Worm (Caenorhabditis elegans) whole organism, late embryonic: Measurements from ENCODE around the gene F43C11.16.

Source experiments
- F13H6.1 ChIP-seq: sonication (generic microtip); optimal IDR thresholded peaks from 2 replicates; lab custom pipeline; 2016; ENCODE audit warnings: missing genetic modification characterization, missing compliant biosample characterization
- K09A11.1 ChIP-seq: sonication (generic microtip); optimal IDR thresholded peaks from 2 replicates; lab custom pipeline; 2017; ENCODE audit warnings: antibody characterized with exemption, mild to moderate bottlenecking, missing genetic modification characterization, missing compliant biosample characterization; ENCODE audit not compliant: insufficient read depth
- T23F11.4 ChIP-seq: fragments of 200-800 bp; sonication (Bioruptor generic); optimal IDR thresholded peaks from 2 replicates; lab custom pipeline; 2018; ENCODE audit warnings: mild to moderate bottlenecking, missing genetic modification characterization, missing compliant biosample characterization
- Y22D7AL.16 ChIP-seq: sonication (generic microtip); optimal IDR thresholded peaks from 2 replicates; lab custom pipeline; 2016; ENCODE audit warnings: missing genetic modification characterization, missing compliant biosample characterization
- ahr-1 ChIP-seq: sonication (generic microtip); optimal IDR thresholded peaks from 2 replicates; lab custom pipeline; 2016; ENCODE audit warnings: missing genetic modification characterization, missing compliant biosample characterization
- ama-1 ChIP-seq: fragments of 150-350 bp; optimal IDR thresholded peaks from 2 replicates; lab custom pipeline; 2014
- ceh-18 ChIP-seq: sonication (generic microtip); optimal IDR thresholded peaks from 2 replicates; lab custom pipeline; 2016; ENCODE audit warnings: missing genetic modification characterization, missing compliant biosample characterization
- ceh-19 ChIP-seq: fragments of 200-800 bp; sonication (Bioruptor generic); optimal IDR thresholded peaks from 2 replicates; lab custom pipeline; 2018; ENCODE audit warnings: mild to moderate bottlenecking, missing genetic modification characterization, missing compliant biosample characterization
- ceh-22 ChIP-seq: sonication (generic microtip); optimal IDR thresholded peaks from 2 replicates; lab custom pipeline; 2017; ENCODE audit warnings: missing biosample characterization, missing genetic modification characterization
- ceh-31 ChIP-seq: sonication (generic microtip); optimal IDR thresholded peaks from 2 replicates; lab custom pipeline; 2016; ENCODE audit warnings: missing genetic modification characterization, missing compliant biosample characterization
- ceh-6 ChIP-seq: fragments of 200-800 bp; sonication (Bioruptor generic); optimal IDR thresholded peaks from 2 replicates; lab custom pipeline; 2018; ENCODE audit warnings: mild to moderate bottlenecking, missing genetic modification characterization, missing compliant biosample characterization
- che-1 ChIP-seq: sonication (generic microtip); optimal IDR thresholded peaks from 2 replicates; lab custom pipeline; 2016; ENCODE audit warnings: mild to moderate bottlenecking, missing genetic modification characterization, missing compliant biosample characterization
- dmd-4 ChIP-seq: sonication (generic microtip); optimal IDR thresholded peaks from 2 replicates; lab custom pipeline; 2016; ENCODE audit warnings: borderline replicate concordance, missing genetic modification characterization, missing compliant biosample characterization
- eyg-1 ChIP-seq: sonication (generic microtip); optimal IDR thresholded peaks from 2 replicates; lab custom pipeline; 2016; ENCODE audit warnings: missing genotype, missing genetic modification characterization, missing compliant biosample characterization
- fax-1 ChIP-seq: sonication (generic microtip); optimal IDR thresholded peaks from 2 replicates; lab custom pipeline; 2016; ENCODE audit warnings: missing genotype, missing genetic modification characterization, missing compliant biosample characterization
- fkh-10 ChIP-seq: fragments of 150-350 bp; optimal IDR thresholded peaks from 2 replicates; lab custom pipeline; 2014; ENCODE audit warnings: missing biosample characterization, missing genetic modification reagents, missing genetic modification characterization
- hlh-13 ChIP-seq: fragments of 200-800 bp; sonication (Bioruptor generic); optimal IDR thresholded peaks from 2 replicates; lab custom pipeline; 2018; ENCODE audit warnings: mild to moderate bottlenecking, missing genetic modification characterization, missing compliant biosample characterization
- hlh-30 ChIP-seq: sonication (generic microtip); optimal IDR thresholded peaks from 2 replicates; lab custom pipeline; 2017; ENCODE audit warnings: antibody characterized with exemption, missing genetic modification characterization, missing compliant biosample characterization; ENCODE audit not compliant: insufficient read depth
- hlh-6 ChIP-seq: sonication (generic microtip); optimal IDR thresholded peaks from 2 replicates; lab custom pipeline; 2016; ENCODE audit warnings: missing genotype, missing genetic modification characterization, missing compliant biosample characterization
- lim-6 ChIP-seq: sonication (generic microtip); optimal IDR thresholded peaks from 2 replicates; lab custom pipeline; 2016; ENCODE audit warnings: missing genetic modification characterization, missing compliant biosample characterization
- lin-11 ChIP-seq: fragments of 200-800 bp; sonication (Bioruptor generic); optimal IDR thresholded peaks from 2 replicates; lab custom pipeline; 2018; ENCODE audit warnings: mild to moderate bottlenecking, missing genetic modification characterization, missing compliant biosample characterization
- madf-2 ChIP-seq: sonication (generic microtip); optimal IDR thresholded peaks from 2 replicates; lab custom pipeline; 2017; ENCODE audit warnings: missing genetic modification characterization, missing compliant biosample characterization
- mec-3 ChIP-seq: sonication (generic microtip); optimal IDR thresholded peaks from 2 replicates; lab custom pipeline; 2016; ENCODE audit warnings: borderline replicate concordance, missing genetic modification characterization, missing compliant biosample characterization
- npax-4 ChIP-seq: sonication (generic microtip); optimal IDR thresholded peaks from 2 replicates; lab custom pipeline; 2016; ENCODE audit warnings: missing genetic modification characterization, missing compliant biosample characterization
- odd-2 ChIP-seq: sonication (generic microtip); optimal IDR thresholded peaks from 2 replicates; lab custom pipeline; 2017; ENCODE audit warnings: antibody characterized with exemption, mild to moderate bottlenecking, missing genetic modification characterization, missing compliant biosample characterization
- pag-3 ChIP-seq: sonication (generic microtip); optimal IDR thresholded peaks from 2 replicates; lab custom pipeline; 2016; ENCODE audit warnings: missing compliant biosample characterization, missing genetic modification characterization, borderline replicate concordance
- pax-1 ChIP-seq: fragments of 150-350 bp; optimal IDR thresholded peaks from 2 replicates; lab custom pipeline; 2014; ENCODE audit warnings: missing biosample characterization, missing genetic modification characterization
- pha-2 ChIP-seq: sonication (generic microtip); optimal IDR thresholded peaks from 2 replicates; lab custom pipeline; 2017; ENCODE audit warnings: mild to moderate bottlenecking, missing genetic modification characterization, missing compliant biosample characterization
- pha-4 ChIP-seq: fragments of 150-350 bp; optimal IDR thresholded peaks from 2 replicates; lab custom pipeline; 2018; ENCODE audit warnings: missing biosample characterization, missing genetic modification reagents, missing genetic modification characterization
- pros-1 ChIP-seq: fragments of 150-350 bp; optimal IDR thresholded peaks from 2 replicates; lab custom pipeline; 2014; ENCODE audit warnings: missing biosample characterization, missing genetic modification reagents, missing genetic modification characterization
- ref-2 ChIP-seq: sonication (generic microtip); optimal IDR thresholded peaks from 2 replicates; lab custom pipeline; 2016; ENCODE audit warnings: missing genetic modification characterization, missing compliant biosample characterization
- rnt-1 ChIP-seq: sonication (generic microtip); optimal IDR thresholded peaks from 2 replicates; lab custom pipeline; 2016; ENCODE audit warnings: missing genetic modification characterization, missing compliant biosample characterization
- sdc-2 ChIP-seq: sonication (generic microtip); optimal IDR thresholded peaks from 2 replicates; lab custom pipeline; 2016; ENCODE audit warnings: missing genotype, missing genetic modification characterization, missing compliant biosample characterization
- syd-9 ChIP-seq: sonication (generic microtip); optimal IDR thresholded peaks from 2 replicates; lab custom pipeline; 2016; ENCODE audit warnings: mild to moderate bottlenecking, missing genetic modification characterization, moderate library complexity, missing compliant biosample characterization
- tbx-2 ChIP-seq: sonication (generic microtip); optimal IDR thresholded peaks from 2 replicates; lab custom pipeline; 2016; ENCODE audit warnings: missing genetic modification characterization, missing compliant biosample characterization
- tbx-7 ChIP-seq: sonication (generic microtip); optimal IDR thresholded peaks from 2 replicates; lab custom pipeline; 2016; ENCODE audit warnings: missing genotype, missing genetic modification characterization, missing compliant biosample characterization
- unc-3 ChIP-seq, 2 experiments: fragments of 200-800 bp in 1 of 2; sonication (Bioruptor generic) in 1 of 2; sonication (generic microtip) in 1 of 2; conservative IDR thresholded peaks in 1 of 2; optimal IDR thresholded peaks in 1 of 2; 2 replicates each; pipeline versions ENCODE4 v1.3.6 to Lab custom; 2016 to 2022; ENCODE audit warnings: missing compliant biosample characterization in 2 of 2, missing genetic modification characterization in 2 of 2, missing genetic modification reagents in 1 of 2
- unc-42 ChIP-seq: sonication (generic microtip); optimal IDR thresholded peaks from 2 replicates; lab custom pipeline; 2016; ENCODE audit warnings: missing genotype, missing genetic modification characterization, missing compliant biosample characterization
- unc-55 ChIP-seq: sonication (generic microtip); optimal IDR thresholded peaks from 2 replicates; lab custom pipeline; 2017; ENCODE audit warnings: missing biosample characterization, missing genetic modification reagents, missing genetic modification characterization
- unc-86 ChIP-seq: sonication (generic microtip); optimal IDR thresholded peaks from 2 replicates; lab custom pipeline; 2016; ENCODE audit warnings: missing genetic modification characterization, missing compliant biosample characterization
- zip-5 ChIP-seq: sonication (generic microtip); optimal IDR thresholded peaks from 2 replicates; lab custom pipeline; 2016; ENCODE audit warnings: missing genetic modification characterization, missing compliant biosample characterization
- ztf-16 ChIP-seq: sonication (generic microtip); optimal IDR thresholded peaks from 2 replicates; lab custom pipeline; 2017; ENCODE audit warnings: missing genetic modification characterization, missing compliant biosample characterization

Gene F43C11.16

ce11 chrII:2354476-2354875 lies 5.4 kb downstream of the F43C11.16 start, which contains the start of gene F43C11.2:
TSS of gene F43C11.2 (plus strand) at chrII:2354776.
- TF ChIP-seq Y22D7AL.16 (no peak), che-1 (no peak), hlh-6 (tag; lab: Kevin White, UChicago) (no peak), fkh-10 (GFP tag; lab: Kevin White, UChicago) (no peak), tbx-2 (no peak), hlh-30 (tag; lab: Kevin White, UChicago) (no peak), fax-1 (tag; lab: Kevin White, UChicago) (no peak), F13H6.1 (tag; lab: Kevin White, UChicago) (no peak), K09A11.1 (tag; lab: Kevin White, UChicago) (no peak), hlh-13 (GFP tag; lab: Kevin White, UChicago) (no peak), ceh-22 (tag; lab: Kevin White, UChicago) (no peak), unc-42 (tag; lab: Kevin White, UChicago) (no peak), madf-2 (tag; lab: Kevin White, UChicago) (no peak), sdc-2 (tag; lab: Kevin White, UChicago) (no peak), dmd-4 (tag; lab: Kevin White, UChicago) (no peak), ceh-18 (tag; lab: Kevin White, UChicago) (no peak), ref-2 (tag; lab: Kevin White, UChicago) (no peak)
- TF ChIP-seq, all 69 proteins: peak for 0

DNA sequence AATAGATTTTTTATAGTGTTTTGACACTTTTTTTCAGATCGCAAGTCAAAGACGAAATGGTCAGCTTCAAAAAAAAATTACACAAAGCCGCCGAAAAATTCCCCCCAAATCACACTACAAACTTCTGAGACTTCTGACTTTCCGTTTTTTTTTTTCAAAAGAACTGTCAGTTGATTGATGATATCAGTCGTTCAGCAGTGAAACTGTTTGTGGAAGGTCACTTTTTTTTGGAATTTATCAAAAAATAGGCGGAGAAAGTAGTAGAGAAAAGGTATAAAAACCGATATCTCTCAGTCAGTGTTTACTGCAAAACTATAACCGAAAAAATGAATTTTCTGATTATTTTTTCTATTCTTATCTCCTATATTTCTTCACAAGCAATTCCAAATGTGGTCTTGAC lies 6.9 kb downstream of the F43C11.16 start, which contains the start of gene F43C11.3:
F43C11.3 (plus strand) TSS at position 301 of the 400 bp plus-strand sequence.
- TF ChIP-seq unc-55 (GFP tag; lab: Kevin White, UChicago) (no peak), ceh-19 (no peak), pax-1 (tag; lab: Kevin White, UChicago) (no peak)

DNA sequence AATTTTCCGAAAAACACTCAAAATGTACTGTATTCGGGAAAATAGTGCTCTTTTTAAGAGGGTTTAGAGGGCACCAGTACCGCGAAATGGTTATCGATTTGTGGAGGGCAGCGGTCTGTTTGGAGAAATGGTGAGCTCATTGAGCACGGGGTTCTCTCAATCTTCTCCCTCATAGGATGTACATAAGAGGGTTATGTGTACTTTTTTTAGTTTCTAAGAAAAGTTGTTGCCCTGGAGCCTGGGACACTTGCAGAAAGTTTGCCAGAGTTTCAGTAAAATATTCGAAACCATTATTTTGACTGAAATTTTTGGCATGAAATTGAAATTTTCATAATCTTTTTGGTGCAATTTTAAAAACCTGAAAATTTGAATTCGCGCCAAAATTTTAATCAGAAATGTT lies 7.3 kb downstream of the F43C11.16 start, which contains the start of gene F43C11.10:
F43C11.10 (minus strand) TSS at position 101 of the 400 bp plus-strand sequence.
- TF ChIP-seq T23F11.4 (GFP tag; lab: Kevin White, UChicago) (no peak), odd-2 (tag; lab: Kevin White, UChicago) (no peak), pros-1 (no peak), lim-6 (tag; lab: Kevin White, UChicago) (no peak), unc-3 (GFP tag; conservative IDR thresholded peaks at IDR 0.05; lab: Robert Waterston, UW) (no peak), unc-3 (tag; optimal IDR thresholded peaks at IDR 0.05; lab: Kevin White, UChicago) (no peak), ceh-6 (GFP tag; lab: Kevin White, UChicago) (no peak), pag-3 (tag; lab: Kevin White, UChicago) (no peak), K09A11.1 (tag; lab: Kevin White, UChicago) (no peak), zip-5 (tag; lab: Kevin White, UChicago) (no peak), pha-4 (no peak), tbx-7 (tag; lab: Kevin White, UChicago) (no peak), unc-42 (tag; lab: Kevin White, UChicago) (no peak), pha-2 (tag; lab: Kevin White, UChicago) (no peak), madf-2 (tag; lab: Kevin White, UChicago) (no peak), ama-1 (lab: Kevin White, UChicago) (no peak), mec-3 (tag; lab: Kevin White, UChicago) (no peak)

DNA sequence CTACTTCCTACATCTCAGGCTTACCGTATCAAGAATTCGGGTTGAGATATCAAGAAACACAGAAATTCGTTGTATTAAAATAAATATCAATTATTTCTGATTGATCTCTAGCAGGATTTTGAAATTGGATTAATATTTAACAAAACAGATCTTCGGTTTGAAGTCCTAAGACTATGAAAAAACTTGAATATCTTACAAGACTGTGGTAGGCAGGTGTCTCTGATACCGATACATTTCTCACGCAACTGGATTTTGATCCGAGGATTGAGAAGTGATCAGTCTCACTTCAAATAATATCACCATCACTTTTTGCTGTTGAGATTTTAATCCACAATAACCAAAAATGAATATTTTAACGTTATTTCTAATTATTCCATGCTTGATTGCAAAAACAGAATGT lies 13.2 kb downstream of the F43C11.16 start, which contains the start of gene F43C11.4:
F43C11.4 (plus strand) TSS at position 301 of the 400 bp plus-strand sequence.
- no peak for TF ChIP-seq ahr-1 (tag; lab: Kevin White, UChicago)
- TF ChIP-seq odd-2 (tag; lab: Kevin White, UChicago) = no peak
- no peak for TF ChIP-seq ztf-16 (tag; lab: Kevin White, UChicago)
- no peak for TF ChIP-seq eyg-1 (tag; lab: Kevin White, UChicago)
- no peak for TF ChIP-seq madf-2 (tag; lab: Kevin White, UChicago)
- TF ChIP-seq syd-9 (tag; lab: Kevin White, UChicago) = no peak
- no peak for TF ChIP-seq hlh-30 (tag; lab: Kevin White, UChicago)
- no peak for TF ChIP-seq rnt-1 (tag; lab: Kevin White, UChicago)
- no peak for TF ChIP-seq unc-55 (GFP tag; lab: Kevin White, UChicago)
- no peak for TF ChIP-seq npax-4 (tag; lab: Kevin White, UChicago)
- no peak for TF ChIP-seq ceh-22 (tag; lab: Kevin White, UChicago)
- no peak for TF ChIP-seq pag-3 (tag; lab: Kevin White, UChicago)
- no peak for TF ChIP-seq ceh-31 (tag; lab: Kevin White, UChicago)
- TF ChIP-seq fax-1 (tag; lab: Kevin White, UChicago) = no peak
- no peak for TF ChIP-seq lin-11
- no peak for TF ChIP-seq lim-6 (tag; lab: Kevin White, UChicago)
- no peak for TF ChIP-seq ceh-19
- TF ChIP-seq unc-86 (tag; lab: Kevin White, UChicago) = no peak
